Fruit fly (Drosophila melanogaster) whole organism, wandering third instar larva: ENCODE results near the gene CG43737.
A peak's percentile ranks its signal among the peaks of the same experiment; 100 is the strongest.

Source experiments
- CG9705 ChIP-seq: fragments of 200-800 bp; sonication (Bioruptor generic); optimal IDR thresholded peaks from 2 replicates; lab custom pipeline; 2018; ENCODE audit warnings: missing biosample characterization, mild to moderate bottlenecking, missing genetic modification characterization
- CrebA ChIP-seq: fragments of 200-800 bp; sonication (Bioruptor generic); optimal IDR thresholded peaks from 2 replicates; lab custom pipeline; 2016; ENCODE audit warnings: missing biosample characterization, mild to moderate bottlenecking, missing genetic modification characterization, borderline replicate concordance
- Dif ChIP-seq: fragments of 200-275, 200-300 bp; sonication (Bioruptor generic); optimal IDR thresholded peaks from 2 replicates; lab custom pipeline; 2018; ENCODE audit warnings: missing biosample characterization, missing genetic modification characterization; ENCODE audit not compliant: partially characterized antibody
- GATAd ChIP-seq: sonication (Bioruptor generic); optimal IDR thresholded peaks from 2 replicates; lab custom pipeline; 2016; ENCODE audit warnings: missing biosample characterization, missing genetic modification characterization
- HLH106 ChIP-seq: fragments of 200-800 bp; optimal IDR thresholded peaks from 3 replicates; lab custom pipeline; 2019; ENCODE audit warnings: missing biosample characterization, mild to moderate bottlenecking, missing genetic modification characterization, moderate library complexity
- Hnf4 ChIP-seq: fragments of 200-800 bp; sonication (Bioruptor generic); optimal IDR thresholded peaks from 2 replicates; lab custom pipeline; 2016; ENCODE audit warnings: missing biosample characterization, mild to moderate bottlenecking, missing genetic modification characterization
- Hr78 ChIP-seq: fragments of >200 bp; optimal IDR thresholded peaks from 2 replicates; lab custom pipeline; 2017; ENCODE audit warnings: missing biosample characterization, missing genetic modification characterization
- Mio ChIP-seq: sonication (Bioruptor generic); optimal IDR thresholded peaks from 2 replicates; lab custom pipeline; 2016; ENCODE audit warnings: missing biosample characterization, missing genetic modification characterization
- Myc ChIP-seq: fragments of >200 bp; optimal IDR thresholded peaks from 2 replicates; lab custom pipeline; 2017
- Rel ChIP-seq, 2 experiments: fragments of 200-800 bp; sonication (Bioruptor generic) in 1 of 2; optimal IDR thresholded peaks; 2 replicates in 1 of 2; 3 replicates in 1 of 2; lab custom pipeline; 2016 to 2019; ENCODE audit warnings: mild to moderate bottlenecking in 2 of 2, missing biosample characterization in 2 of 2, missing genetic modification characterization in 2 of 2, moderate library complexity in 1 of 2
- Sp1 ChIP-seq: fragments of 200-800 bp; sonication (Bioruptor generic); optimal IDR thresholded peaks from 3 replicates; lab custom pipeline; 2019; ENCODE audit warnings: missing biosample characterization, mild to moderate bottlenecking, missing genetic modification characterization, moderate library complexity
- Vsx2 ChIP-seq: fragments of 200-300, 225-300 bp; sonication (Bioruptor generic); optimal IDR thresholded peaks from 2 replicates; lab custom pipeline; 2018; ENCODE audit warnings: missing biosample characterization, missing genetic modification characterization; ENCODE audit not compliant: partially characterized antibody
- brk ChIP-seq: fragments of 200-800 bp; sonication (Bioruptor generic); optimal IDR thresholded peaks from 2 replicates; lab custom pipeline; 2016; ENCODE audit warnings: missing biosample characterization, mild to moderate bottlenecking, missing genetic modification characterization
- dl ChIP-seq, 2 experiments: fragments of 175-275, 200-275 bp in 1 of 2; fragments of 200-275 bp in 1 of 2; sonication (Bioruptor generic); optimal IDR thresholded peaks; lab custom pipeline; 2018; ENCODE audit warnings: mild to moderate bottlenecking in 2 of 2, missing biosample characterization in 2 of 2, missing genetic modification characterization in 2 of 2, moderate library complexity in 2 of 2; ENCODE audit not compliant: partially characterized antibody in 2 of 2, insufficient read depth in 1 of 2
- dmrt93B ChIP-seq: fragments of 200-800 bp; sonication (Bioruptor generic); optimal IDR thresholded peaks from 2 replicates; lab custom pipeline; 2018; ENCODE audit warnings: missing biosample characterization, mild to moderate bottlenecking, missing genetic modification characterization
- dsf ChIP-seq: sonication (Bioruptor generic); optimal IDR thresholded peaks from 2 replicates; lab custom pipeline; 2016; ENCODE audit warnings: missing biosample characterization, missing genetic modification characterization, borderline replicate concordance
- ey ChIP-seq: fragments of 200-800 bp; sonication (Bioruptor generic); optimal IDR thresholded peaks from 2 replicates; lab custom pipeline; 2016; ENCODE audit warnings: missing biosample characterization, missing genetic modification characterization
- fru ChIP-seq: fragments of 200-800 bp; sonication (Bioruptor generic); optimal IDR thresholded peaks from 3 replicates; lab custom pipeline; 2016; ENCODE audit warnings: missing biosample characterization, mild to moderate bottlenecking, missing genetic modification characterization
- h ChIP-seq: fragments of 200-800 bp; sonication (Bioruptor generic); optimal IDR thresholded peaks from 3 replicates; lab custom pipeline; 2016; ENCODE audit warnings: missing biosample characterization, mild to moderate bottlenecking, missing genetic modification characterization
- jim ChIP-seq: fragments of 175-275, 200-325 bp; sonication (Bioruptor generic); optimal IDR thresholded peaks from 2 replicates; lab custom pipeline; 2016; ENCODE audit warnings: missing biosample characterization, mild to moderate bottlenecking, missing genetic modification characterization
- lola ChIP-seq: fragments of >200 bp; optimal IDR thresholded peaks from 2 replicates; lab custom pipeline; 2017; ENCODE audit warnings: missing biosample characterization, missing genetic modification characterization
- pan ChIP-seq: fragments of >200 bp; optimal IDR thresholded peaks from 2 replicates; lab custom pipeline; 2017
- psq ChIP-seq: fragments of 200-800 bp; sonication (Bioruptor generic); optimal IDR thresholded peaks from 3 replicates; lab custom pipeline; 2017; ENCODE audit warnings: missing biosample characterization, mild to moderate bottlenecking, missing genetic modification characterization, moderate library complexity
- rgr ChIP-seq: fragments of 200-800 bp; sonication (Bioruptor generic); optimal IDR thresholded peaks from 3 replicates; lab custom pipeline; 2016; ENCODE audit warnings: missing biosample characterization, mild to moderate bottlenecking, missing genetic modification characterization
- sage ChIP-seq: fragments of 200-800 bp; sonication (Bioruptor generic); optimal IDR thresholded peaks from 2 replicates; lab custom pipeline; 2016; ENCODE audit warnings: missing biosample characterization, mild to moderate bottlenecking, missing genetic modification characterization
- sv ChIP-seq: fragments of 200-800 bp; sonication (Bioruptor generic); optimal IDR thresholded peaks from 3 replicates; lab custom pipeline; 2016; ENCODE audit warnings: missing biosample characterization, missing genetic modification characterization
- tai ChIP-seq: sonication (Bioruptor generic); optimal IDR thresholded peaks from 2 replicates; lab custom pipeline; 2016; ENCODE audit warnings: missing biosample characterization, missing genetic modification characterization
- woc ChIP-seq: sonication (Bioruptor generic); optimal IDR thresholded peaks from 2 replicates; lab custom pipeline; 2016; ENCODE audit warnings: missing biosample characterization, mild to moderate bottlenecking, missing genetic modification characterization

CG43737 gene

DNA sequence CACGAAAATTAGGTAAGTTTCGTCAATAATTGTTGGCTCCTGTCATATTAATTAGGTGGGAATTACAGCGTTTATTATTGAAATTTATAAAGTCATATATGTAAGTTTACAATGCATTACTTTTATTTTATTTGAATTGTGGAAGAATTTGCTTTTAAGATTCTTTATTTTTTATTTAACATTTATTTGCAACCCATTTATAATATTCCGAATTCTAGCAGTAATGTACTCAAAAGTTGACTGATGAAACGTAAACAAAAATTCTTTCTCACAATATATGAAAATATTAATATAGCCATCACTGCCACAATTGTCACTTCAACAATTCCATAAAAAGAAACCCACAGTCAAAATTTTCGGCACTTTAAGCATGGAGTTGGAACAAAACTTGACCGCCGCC, 34.8 kb downstream of the CG43737 start, which contains the start of gene CG5662:
Gene CG5662, plus strand, starts transcription at position 301 of the 400 bp plus-strand sequence.
- no peak for TF ChIP-seq tai (GFP tag; lab: Kevin White, UChicago)
- TF ChIP-seq CrebA (GFP tag; lab: Kevin White, UChicago), result no peak
- no peak for TF ChIP-seq Hr78 (GFP tag; lab: Kevin White, UChicago)
- TF ChIP-seq Mio (GFP tag; lab: Kevin White, UChicago), result no peak
- no peak for TF ChIP-seq CG9705 (GFP tag; lab: Kevin White, UChicago)

DNA sequence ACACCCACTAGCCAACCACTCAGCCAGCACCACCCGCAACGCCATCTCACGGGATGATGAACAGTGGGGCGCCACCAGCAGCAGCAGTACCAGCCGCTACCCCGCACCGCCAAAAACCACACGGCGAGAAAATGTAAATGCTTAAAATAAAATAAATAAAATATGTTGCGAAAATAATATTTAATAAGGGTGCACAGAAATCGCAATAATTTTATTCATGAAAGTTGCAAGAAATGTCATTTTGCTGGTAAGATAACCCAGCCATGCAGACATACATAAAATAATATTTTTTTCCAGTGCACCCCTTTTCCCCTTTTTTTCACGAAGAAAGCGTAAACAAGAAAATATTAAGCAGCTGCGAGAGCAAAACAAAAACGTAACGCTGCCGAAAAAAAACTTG, 40.8 kb downstream of the CG43737 start:
- TF ChIP-seq h (GFP tag; lab: Kevin White, UChicago), result peak; percentile 6
- TF ChIP-seq sv, result no peak
- peak; percentile 6 for TF ChIP-seq HLH106
- TF ChIP-seq, all 38 proteins: peak for 2

DNA sequence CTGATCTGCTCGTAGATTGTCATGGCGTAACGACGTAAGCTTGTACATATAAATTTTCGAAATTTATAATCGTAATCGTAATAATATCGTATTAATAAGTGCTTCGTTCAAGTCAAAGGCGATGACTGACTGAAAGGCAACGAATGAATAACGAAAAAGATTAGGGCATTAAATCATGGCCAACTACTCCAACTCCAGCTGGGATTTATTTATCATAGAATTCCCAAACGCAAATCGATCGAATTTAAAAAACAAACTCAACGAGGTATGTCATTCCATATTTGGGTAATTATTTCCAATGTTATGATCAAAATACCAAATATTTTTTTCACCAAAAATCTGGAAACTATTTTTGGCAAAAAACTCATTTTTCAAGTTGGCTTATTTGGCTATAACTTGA, 45.8 kb downstream of the CG43737 start, which contains the start of gene CG43075:
Gene CG43075, minus strand, starts transcription at position 101 of the 400 bp plus-strand sequence.
- TF ChIP-seq Sp1 (GFP tag; lab: Kevin White, UChicago) (no peak), Rel (GFP tag; optimal IDR thresholded peaks at IDR 0.05; lab: Kevin White, UChicago) (no peak), Rel (tag; optimal IDR thresholded peaks at IDR 0.05; lab: Kevin White, UChicago) (no peak), sv (no peak), CrebA (GFP tag; lab: Kevin White, UChicago) (no peak), dsf (GFP tag; lab: Kevin White, UChicago) (no peak), fru (GFP tag; lab: Kevin White, UChicago) (no peak)

DNA sequence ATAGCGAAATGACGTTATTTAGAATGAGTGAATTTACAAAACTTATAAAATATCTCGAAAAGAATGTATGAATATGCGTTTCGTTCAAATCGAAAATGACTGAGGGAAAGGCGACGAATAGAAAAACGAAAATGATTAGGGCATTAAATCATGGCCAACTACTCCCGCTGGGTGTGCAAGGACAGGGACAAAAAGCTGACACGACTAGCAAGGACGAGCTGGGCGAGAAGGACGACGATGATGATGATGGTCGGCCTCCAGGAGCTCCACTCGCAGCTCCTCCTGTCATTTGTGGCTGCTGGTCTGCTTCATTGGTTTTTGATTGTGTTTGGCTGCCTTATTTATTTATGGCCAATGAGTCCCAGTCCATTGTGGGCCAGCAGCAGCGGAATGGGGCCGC, 48.2 kb downstream of the CG43737 start, which contains the start of gene CG43076:
Gene CG43076, minus strand, starts transcription at position 101 of the 400 bp plus-strand sequence.
- TF ChIP-seq dsf (GFP tag; lab: Kevin White, UChicago), result no peak
- TF ChIP-seq dl (GFP tag; optimal IDR thresholded peaks at IDR 0.05; lab: Kevin White, UChicago; ENCODE audit: insufficient read depth in 1 of 2, partially characterized antibody in 2 of 2), result no peak
- TF ChIP-seq woc (GFP tag; lab: Kevin White, UChicago), result no peak
- TF ChIP-seq pan (lab: Kevin White, UChicago), result no peak
- TF ChIP-seq fru (GFP tag; lab: Kevin White, UChicago), result no peak
- TF ChIP-seq sv, result no peak
- no peak for TF ChIP-seq GATAd (GFP tag; lab: Kevin White, UChicago)
- no peak for TF ChIP-seq Vsx2 (GFP tag; lab: Kevin White, UChicago)
- no peak for TF ChIP-seq rgr (GFP tag; lab: Kevin White, UChicago)
- TF ChIP-seq Rel (GFP tag; optimal IDR thresholded peaks at IDR 0.05; lab: Kevin White, UChicago), result no peak
- TF ChIP-seq Rel (tag; optimal IDR thresholded peaks at IDR 0.05; lab: Kevin White, UChicago), result no peak
- no peak for TF ChIP-seq Hnf4
- TF ChIP-seq h (GFP tag; lab: Kevin White, UChicago), result no peak
- TF ChIP-seq Myc (lab: Kevin White, UChicago), result no peak
- no peak for TF ChIP-seq psq
- TF ChIP-seq ey, result no peak
- TF ChIP-seq Hr78 (GFP tag; lab: Kevin White, UChicago), result no peak
- no peak for TF ChIP-seq sage (GFP tag; lab: Kevin White, UChicago)

DNA sequence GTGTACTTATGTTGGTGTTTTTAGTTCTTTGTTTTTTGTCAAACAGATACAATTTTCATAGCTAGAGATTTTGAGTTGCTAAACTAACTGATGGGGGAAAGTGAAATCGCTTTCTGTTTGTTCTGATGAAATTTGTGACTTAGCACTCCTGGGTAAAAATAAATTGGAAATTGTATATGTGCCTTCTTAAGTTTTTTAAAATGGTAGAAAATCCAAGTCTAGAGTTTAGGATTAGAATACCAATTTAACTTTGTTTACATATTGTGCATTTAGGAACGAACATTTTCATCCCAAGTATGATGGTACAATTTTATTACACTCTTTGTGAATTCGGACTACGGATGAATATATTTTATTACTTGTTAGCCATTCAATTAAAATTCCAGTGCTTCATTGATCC, 54.5 kb downstream of the CG43737 start, which contains the start of gene CG9101:
Gene CG9101, minus strand, starts transcription at position 101 of the 400 bp plus-strand sequence.
- no peak for TF ChIP-seq ey
- TF ChIP-seq dmrt93B, result no peak
- TF ChIP-seq Myc (lab: Kevin White, UChicago), result no peak
- TF ChIP-seq rgr (GFP tag; lab: Kevin White, UChicago), result no peak
- no peak for TF ChIP-seq brk (GFP tag; lab: Kevin White, UChicago)
- TF ChIP-seq dsf (GFP tag; lab: Kevin White, UChicago), result no peak
- no peak for TF ChIP-seq Sp1 (GFP tag; lab: Kevin White, UChicago)
- TF ChIP-seq dl (GFP tag; optimal IDR thresholded peaks at IDR 0.05; lab: Kevin White, UChicago; ENCODE audit: insufficient read depth in 1 of 2, partially characterized antibody in 2 of 2), result no peak
- TF ChIP-seq lola (GFP tag; lab: Kevin White, UChicago), result no peak
- TF ChIP-seq jim (GFP tag; lab: Kevin White, UChicago), result no peak
- TF ChIP-seq sv, result no peak
- no peak for TF ChIP-seq fru (GFP tag; lab: Kevin White, UChicago)
- TF ChIP-seq Vsx2 (GFP tag; lab: Kevin White, UChicago), result no peak
- TF ChIP-seq CrebA (GFP tag; lab: Kevin White, UChicago), result no peak
- TF ChIP-seq Dif (GFP tag; lab: Kevin White, UChicago), result no peak
